Worm (Caenorhabditis elegans): ENCODE data around the gene osta-3.
A peak's percentile ranks its signal among the peaks of the same experiment; 100 is the strongest.

Gene osta-3

ce11 chrII:14798047-14798522, 14.2 kb upstream of the osta-3 start, which contains the start of gene tbc-20 (continued):
- TF ChIP-seq unc-62 (GFP tag; optimal IDR thresholded peaks at IDR 0.05 in 1 of 2) = peak in 1 of 2 experiments; percentile 54
- no peak for TF ChIP-seq unc-62 (tag; optimal IDR thresholded peaks at IDR 0.05)
- TF ChIP-seq hlh-11 (tag; optimal IDR thresholded peaks at IDR 0.05) = no peak

ce11 chrII:14799367-14799766, 13.0 kb upstream of the osta-3 start:
- TF ChIP-seq ctbp-1 (GFP tag; IDR thresholded peaks at IDR 0.05) (0 out of 2 replicates have a peak, but pooled peaks have one; percentile 7), aha-1 (tag) (no peak), nhr-6 (tag; optimal IDR thresholded peaks at IDR 0.05) (no peak), zfp-3 (GFP tag; conservative IDR thresholded peaks at IDR 0.05) (0 out of 2 replicates have a peak, but pooled peaks have one; percentile 10), ceh-28 (tag; optimal IDR thresholded peaks at IDR 0.05) (no peak), madf-5 (GFP tag; IDR thresholded peaks at IDR 0.05) (0 out of 4 replicates have a peak, but pooled peaks of 1 of the 2 experiments have one; percentile 26), set-16 (GFP tag; IDR thresholded peaks at IDR 0.05) (peak; percentile 28; the same call in 1 of the 2 replicates), dmd-9 (GFP tag; IDR thresholded peaks at IDR 0.05) (0 out of 2 replicates have a peak, but pooled peaks have one; percentile 54), nhr-42 (GFP tag; IDR thresholded peaks at IDR 0.05) (0 out of 2 replicates have a peak, but pooled peaks have one; percentile 62), dmd-6 (GFP tag; IDR thresholded peaks at IDR 0.05) (peak; percentile 17; the same call in 1 of the 2 replicates), tag-97 (GFP tag; IDR thresholded peaks at IDR 0.05) (no peak), fkh-10 (GFP tag; optimal IDR thresholded peaks at IDR 0.05) (no peak)

- peak; percentile 85 for TF ChIP-seq lin-38 (GFP tag; IDR thresholded peaks at IDR 0.05)
- TF ChIP-seq dmd-9 (GFP tag; IDR thresholded peaks at IDR 0.05) = no peak
- 0 out of 2 replicates have a peak, but pooled peaks have one; percentile 63 for TF ChIP-seq madf-9 (GFP tag; conservative IDR thresholded peaks at IDR 0.05)
- TF ChIP-seq lin-39 (tag; optimal IDR thresholded peaks at IDR 0.05) = no peak
- no peak for TF ChIP-seq skn-1 (tag; optimal IDR thresholded peaks at IDR 0.05)
- no peak for TF ChIP-seq nhr-76 (tag; optimal IDR thresholded peaks at IDR 0.05)
- no peak for TF ChIP-seq nhr-111 (GFP tag; optimal IDR thresholded peaks at IDR 0.05)
- TF ChIP-seq hmg-1.1 (GFP tag; IDR thresholded peaks at IDR 0.05) = peak; percentile 77
- TF ChIP-seq unc-130 (GFP tag; optimal IDR thresholded peaks at IDR 0.05) = no peak
- peak; percentile 32 for TF ChIP-seq duxl-1 (tag; optimal IDR thresholded peaks at IDR 0.05; ENCODE audit: poor library complexity)
- no peak for TF ChIP-seq nhr-10 (tag; optimal IDR thresholded peaks at IDR 0.05)
- peak; percentile 8 for TF ChIP-seq nhr-28 (tag; optimal IDR thresholded peaks at IDR 0.05)
- peak; percentile 86 for TF ChIP-seq nhr-42 (GFP tag; IDR thresholded peaks at IDR 0.05)
- peak; percentile 64 for TF ChIP-seq rbr-2 (tag; optimal IDR thresholded peaks at IDR 0.05)
- TF ChIP-seq egl-27 (tag; optimal IDR thresholded peaks at IDR 0.05) = no peak
- TF ChIP-seq R02D3.7 (tag; optimal IDR thresholded peaks at IDR 0.05) = no peak
- no peak for TF ChIP-seq F26F4.8 (GFP tag; conservative IDR thresholded peaks at IDR 0.05)
- TF ChIP-seq attf-4 (tag; optimal IDR thresholded peaks at IDR 0.05) = no peak
- peak; percentile 21 for TF ChIP-seq F10B5.3 (tag; optimal IDR thresholded peaks at IDR 0.05)
- peak; percentile 59; the same call in 1 of the 2 replicates for TF ChIP-seq dmd-8 (GFP tag; IDR thresholded peaks at IDR 0.05)
- TF ChIP-seq unc-62 (GFP tag; optimal IDR thresholded peaks at IDR 0.05 in 1 of 2) = peak in 1 of 2 experiments; percentile 25
- no peak for TF ChIP-seq unc-62 (tag; optimal IDR thresholded peaks at IDR 0.05)
- no peak for TF ChIP-seq daf-8 (GFP tag; IDR thresholded peaks at IDR 0.05)
- TF ChIP-seq ceh-82 (tag; optimal IDR thresholded peaks at IDR 0.05) = no peak
- TF ChIP-seq pqm-1 (tag; optimal IDR thresholded peaks at IDR 0.05) = no peak
- no peak for TF ChIP-seq gei-8 (GFP tag; optimal IDR thresholded peaks at IDR 0.05)
- peak; percentile 65; the same call in 1 of the 2 replicates for TF ChIP-seq zfp-3 (GFP tag; conservative IDR thresholded peaks at IDR 0.05)
- no peak for TF ChIP-seq ceh-28 (tag; optimal IDR thresholded peaks at IDR 0.05)
- TF ChIP-seq ceh-20 (GFP tag; IDR thresholded peaks at IDR 0.05) = peak; percentile 73
- no peak for TF ChIP-seq zag-1 (tag; optimal IDR thresholded peaks at IDR 0.05)
- TF ChIP-seq nhr-6 (tag; optimal IDR thresholded peaks at IDR 0.05) = no peak
- TF ChIP-seq madf-5 (GFP tag; IDR thresholded peaks at IDR 0.05) = no peak
- TF ChIP-seq egl-43 (GFP tag; IDR thresholded peaks at IDR 0.05) = peak; percentile 68
- no peak for TF ChIP-seq spr-3 (GFP tag; optimal IDR thresholded peaks at IDR 0.05)
- TF ChIP-seq nhr-11 (tag; optimal IDR thresholded peaks at IDR 0.05) = no peak
- TF ChIP-seq T26A8.4 (GFP tag; IDR thresholded peaks at IDR 0.05) = peak; percentile 86
- no peak for TF ChIP-seq snpc-1.2 (GFP tag; IDR thresholded peaks at IDR 0.05)
- peak; percentile 63 for TF ChIP-seq arid-1 (GFP tag; conservative IDR thresholded peaks at IDR 0.05)
- TF ChIP-seq unc-39 (tag; optimal IDR thresholded peaks at IDR 0.05) = no peak
- TF ChIP-seq dpl-1 (GFP tag; optimal IDR thresholded peaks at IDR 0.05) = peak; percentile 68
Observed at ce11 chrII:14801086-14801531, 11.2 kb upstream of the osta-3 start.
